Fruit fly (Drosophila melanogaster) Kc167 (cell line): ENCODE measurements around the gene CG14120.

Source experiments
- Myc ChIP-seq: fragments of >200 bp; optimal IDR thresholded peaks from 2 replicates; lab custom pipeline; 2017; ENCODE audit warnings: missing external identifiers
- Sin3A ChIP-seq: fragments of >200 bp; optimal IDR thresholded peaks from 2 replicates; lab custom pipeline; 2018; ENCODE audit warnings: missing external identifiers
- h ChIP-seq: fragments of >200 bp; optimal IDR thresholded peaks from 3 replicates; lab custom pipeline; 2018; ENCODE audit warnings: missing external identifiers
- insv ChIP-seq: fragments of >200 bp; optimal IDR thresholded peaks from 3 replicates; lab custom pipeline; 2018; ENCODE audit warnings: missing external identifiers
- psq ChIP-seq: fragments of >200 bp; optimal IDR thresholded peaks from 2 replicates; lab custom pipeline; 2017; ENCODE audit warnings: missing external identifiers

dm6 chr3L:12835511-12836479 is 49.0 kb upstream of the CG14120 start:
- TF ChIP-seq h (lab: Kevin White, UChicago) (no peak), Myc (lab: Kevin White, UChicago) (no peak), psq (lab: Kevin White, UChicago) (no peak), insv (lab: Kevin White, UChicago) (no peak), Sin3A (lab: Kevin White, UChicago) (no peak)
